Fruit fly (Drosophila melanogaster) whole organism, prepupa: ENCODE data around the gene kumpel.

ENCODE experiments used
- CG7368 ChIP-seq: fragments of 200-800 bp; sonication (Bioruptor generic); optimal IDR thresholded peaks from 3 replicates; lab custom pipeline; 2016; ENCODE audit warnings: missing biosample characterization, missing genetic modification characterization
- CG8119 ChIP-seq: fragments of 200-800 bp; sonication (Bioruptor generic); IDR thresholded peaks from 3 replicates; pipeline ENCODE4 v1.3.6; 2022; ENCODE audit warnings: missing biosample characterization, missing genetic modification characterization
- Ets96B ChIP-seq: fragments of 200-800 bp; optimal IDR thresholded peaks from 2 replicates; lab custom pipeline; 2019; ENCODE audit warnings: missing biosample characterization, mild to moderate bottlenecking, missing genetic modification characterization, moderate library complexity
- Gug ChIP-seq: fragments of 200-800 bp; sonication (Bioruptor generic); IDR thresholded peaks from 2 replicates; pipeline ENCODE4 v1.3.6; 2022; ENCODE audit warnings: missing biosample characterization, missing genetic modification characterization

DNA sequence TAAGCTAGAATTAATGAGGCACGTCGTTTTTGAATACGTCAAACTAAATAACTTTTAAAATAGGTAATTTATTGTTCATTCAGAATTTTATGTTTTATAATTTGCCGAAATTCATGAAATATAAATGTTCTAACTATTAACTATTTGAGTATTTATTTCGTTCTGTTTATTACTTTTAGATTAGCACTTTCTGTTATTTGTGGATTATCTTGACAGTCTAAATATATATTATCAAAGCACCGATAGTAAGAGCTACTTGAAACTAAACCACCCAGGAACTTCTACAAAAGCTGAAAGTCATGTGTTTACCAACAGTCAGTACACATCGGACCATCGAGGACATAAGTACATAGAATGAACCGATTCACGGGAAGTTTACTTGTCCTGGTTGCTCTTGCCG, 4.5 kb upstream of the kumpel start, which contains the start of gene CG31089:
- TF ChIP-seq CG7368 (GFP tag; lab: Kevin White, UChicago): no peak
- TF ChIP-seq Gug: no peak
- TF ChIP-seq Ets96B (tag; lab: Kevin White, UChicago): no peak
- TF ChIP-seq CG8119: no peak
